Fruit fly (Drosophila melanogaster): ENCODE data around the gene Cyp310a1.

- TF ChIP-seq cnc (optimal IDR thresholded peaks at IDR 0.05), result no peak
- TF ChIP-seq Hr96 (GFP tag; optimal IDR thresholded peaks at IDR 0.05), result no peak
- TF ChIP-seq Crg-1 (GFP tag; optimal IDR thresholded peaks at IDR 0.05), result no peak
Measured at dm6 chr2L:18663395-18663794, 10.6 kb upstream of the Cyp310a1 start.

All from whole organism, adult.